Worm (Caenorhabditis elegans) whole organism, mixed stage, embryonic: ENCODE data around the gene ugt-13.

Experiments used
- M03D4.4 ChIP-seq: sonication (generic microtip); optimal IDR thresholded peaks from 2 replicates; lab custom pipeline; 2017; ENCODE audit warnings: mild to moderate bottlenecking, missing genetic modification characterization, missing compliant biosample characterization
- bed-3 ChIP-seq: fragments of 200-800 bp; sonication (Bioruptor generic); optimal IDR thresholded peaks from 3 replicates; lab custom pipeline; 2018; ENCODE audit warnings: mild to moderate bottlenecking, missing genetic modification characterization, moderate library complexity, missing compliant biosample characterization
- blmp-1 ChIP-seq: fragments of 150-350 bp; optimal IDR thresholded peaks from 2 replicates; lab custom pipeline; 2014; ENCODE audit warnings: missing biosample characterization, missing genetic modification characterization
- ceh-39 ChIP-seq: fragments of 150-350 bp; optimal IDR thresholded peaks from 2 replicates; lab custom pipeline; 2014; ENCODE audit warnings: missing biosample characterization, missing genetic modification characterization
- ceh-43 ChIP-seq: fragments of 200-800 bp; sonication (Bioruptor generic); optimal IDR thresholded peaks from 2 replicates; lab custom pipeline; 2018; ENCODE audit warnings: mild to moderate bottlenecking, missing genetic modification characterization, moderate library complexity, missing compliant biosample characterization
- ceh-83 ChIP-seq: fragments of 200-800 bp; sonication (Bioruptor generic); optimal IDR thresholded peaks from 2 replicates; lab custom pipeline; 2018; ENCODE audit warnings: mild to moderate bottlenecking, missing genetic modification characterization, missing compliant biosample characterization
- ces-1 ChIP-seq: fragments of 150-350 bp; optimal IDR thresholded peaks from 2 replicates; lab custom pipeline; 2014; ENCODE audit warnings: missing biosample characterization, missing genetic modification reagents, missing genetic modification characterization
- cnd-1 ChIP-seq: fragments of 200-800 bp; sonication (Bioruptor generic); optimal IDR thresholded peaks from 2 replicates; lab custom pipeline; 2018; ENCODE audit warnings: mild to moderate bottlenecking, missing genetic modification characterization, missing compliant biosample characterization
- drap-1 ChIP-seq: fragments of 200-800 bp; sonication (Bioruptor generic); optimal IDR thresholded peaks from 3 replicates; lab custom pipeline; 2018; ENCODE audit warnings: mild to moderate bottlenecking, missing genetic modification characterization, missing compliant biosample characterization
- elt-1 ChIP-seq: sonication (generic microtip); optimal IDR thresholded peaks from 2 replicates; lab custom pipeline; 2017; ENCODE audit warnings: missing genetic modification characterization, mild to moderate bottlenecking, missing compliant biosample characterization, antibody characterized with exemption, moderate library complexity, borderline replicate concordance; ENCODE audit not compliant: insufficient read depth
- elt-3 ChIP-seq: fragments of 150-350 bp; optimal IDR thresholded peaks from 2 replicates; lab custom pipeline; 2014; ENCODE audit warnings: missing biosample characterization, missing genetic modification characterization
- flh-1 ChIP-seq: fragments of 200-800 bp; sonication (Bioruptor generic); optimal IDR thresholded peaks from 2 replicates; lab custom pipeline; 2018; ENCODE audit warnings: mild to moderate bottlenecking, missing genetic modification characterization, moderate library complexity, missing compliant biosample characterization
- hlh-1 ChIP-seq: fragments of 150-350 bp; optimal IDR thresholded peaks from 2 replicates; lab custom pipeline; 2014; ENCODE audit warnings: missing biosample characterization, missing genetic modification reagents, missing genetic modification characterization
- lin-13 ChIP-seq: fragments of 150-350 bp; optimal IDR thresholded peaks from 2 replicates; lab custom pipeline; 2014; ENCODE audit warnings: missing biosample characterization, missing genetic modification characterization
- lsy-2 ChIP-seq: fragments of 150-350 bp; optimal IDR thresholded peaks from 2 replicates; lab custom pipeline; 2014; ENCODE audit warnings: missing biosample characterization, missing genetic modification characterization
- mab-5 ChIP-seq: fragments of 150-350 bp; optimal IDR thresholded peaks from 2 replicates; lab custom pipeline; 2014; ENCODE audit warnings: missing biosample characterization, missing genetic modification characterization
- mls-2 ChIP-seq: sonication (generic microtip); optimal IDR thresholded peaks from 2 replicates; lab custom pipeline; 2016; ENCODE audit warnings: mild to moderate bottlenecking, missing genetic modification characterization, moderate library complexity, missing compliant biosample characterization
- nhr-12 ChIP-seq: fragments of 150-350 bp; optimal IDR thresholded peaks from 2 replicates; lab custom pipeline; 2014; ENCODE audit warnings: missing biosample characterization, missing genetic modification characterization
- nhr-2 ChIP-seq: fragments of 150-350 bp; optimal IDR thresholded peaks from 2 replicates; lab custom pipeline; 2014; ENCODE audit warnings: missing biosample characterization, missing genetic modification characterization
- nhr-237 ChIP-seq: fragments of 150-350 bp; optimal IDR thresholded peaks from 2 replicates; lab custom pipeline; 2014; ENCODE audit warnings: missing biosample characterization, missing genetic modification characterization
- nhr-28 ChIP-seq: fragments of 150-350 bp; optimal IDR thresholded peaks from 2 replicates; lab custom pipeline; 2014; ENCODE audit warnings: missing biosample characterization, missing genetic modification characterization
- nhr-76 ChIP-seq: sonication (generic microtip); optimal IDR thresholded peaks from 2 replicates; lab custom pipeline; 2017; ENCODE audit warnings: missing biosample characterization, missing genetic modification characterization
- pha-4 ChIP-seq: fragments of 150-350 bp; optimal IDR thresholded peaks from 2 replicates; lab custom pipeline; 2018; ENCODE audit warnings: missing biosample characterization, missing genetic modification reagents, missing genetic modification characterization
- sptf-1 ChIP-seq: sonication (generic microtip); optimal IDR thresholded peaks from 2 replicates; lab custom pipeline; 2017; ENCODE audit warnings: mild to moderate bottlenecking, missing genetic modification characterization, moderate library complexity, missing compliant biosample characterization
- tbx-8 ChIP-seq: fragments of 200-800 bp; sonication (Bioruptor generic); optimal IDR thresholded peaks from 2 replicates; lab custom pipeline; 2018; ENCODE audit warnings: mild to moderate bottlenecking, missing genetic modification characterization, moderate library complexity, missing compliant biosample characterization
- unc-39 ChIP-seq: fragments of 150-350 bp; optimal IDR thresholded peaks from 2 replicates; lab custom pipeline; 2014; ENCODE audit warnings: missing biosample characterization, missing genetic modification characterization
- unc-62 ChIP-seq: fragments of 150-350 bp; optimal IDR thresholded peaks from 2 replicates; lab custom pipeline; 2014; ENCODE audit warnings: missing biosample characterization, missing genetic modification reagents, missing genetic modification characterization
- zip-8 ChIP-seq: fragments of 150-350 bp; optimal IDR thresholded peaks from 2 replicates; lab custom pipeline; 2014; ENCODE audit warnings: missing biosample characterization, missing genetic modification characterization
- ztf-11 ChIP-seq: fragments of 150-350 bp; optimal IDR thresholded peaks from 2 replicates; lab custom pipeline; 2014; ENCODE audit warnings: missing biosample characterization, missing genetic modification characterization

ugt-13 gene

DNA sequence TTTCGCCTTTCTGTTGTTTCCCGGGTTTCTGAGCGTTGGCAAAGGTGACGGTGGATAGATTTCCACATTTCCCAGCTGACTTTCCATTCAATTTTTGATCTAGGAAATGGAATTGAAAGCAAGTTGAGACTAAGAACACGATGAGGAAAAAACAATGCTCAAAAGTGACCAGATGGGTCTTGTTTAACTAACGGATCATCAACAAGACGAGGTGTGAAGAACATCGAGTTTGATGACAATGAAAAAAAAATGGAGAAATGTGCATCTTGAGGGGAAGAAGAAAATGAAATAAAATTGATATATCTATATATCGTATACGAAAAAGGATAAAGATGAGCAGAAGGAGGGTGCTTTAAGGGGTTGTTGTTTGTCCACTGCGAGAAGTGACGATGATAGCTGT lies 31.1 kb upstream of the ugt-13 start, which contains the start of gene T19H12.6:
Gene T19H12.6, minus strand, starts transcription at position 101 of the 400 bp plus-strand sequence.
- TF ChIP-seq nhr-12 (no peak), unc-62 (GFP tag; lab: Kevin White, UChicago) (no peak), nhr-2 (tag; lab: Kevin White, UChicago) (no peak), lsy-2 (no peak), ztf-11 (no peak), nhr-28 (tag; lab: Kevin White, UChicago) (no peak), tbx-8 (GFP tag; lab: Kevin White, UChicago) (no peak), cnd-1 (tag; lab: Kevin White, UChicago) (no peak), flh-1 (no peak), ceh-39 (tag; lab: Kevin White, UChicago) (no peak), lin-13 (tag; lab: Kevin White, UChicago) (no peak), M03D4.4 (tag; lab: Kevin White, UChicago) (no peak), elt-1 (tag; lab: Kevin White, UChicago) (no peak), elt-3 (tag; lab: Kevin White, UChicago) (no peak), mls-2 (no peak), ceh-43 (GFP tag; lab: Kevin White, UChicago) (no peak), hlh-1 (tag; lab: Kevin White, UChicago) (no peak), ceh-83 (GFP tag; lab: Kevin White, UChicago) (no peak), bed-3 (GFP tag; lab: Kevin White, UChicago) (no peak)

- TF ChIP-seq elt-1 (tag; lab: Kevin White, UChicago) (no peak), cnd-1 (tag; lab: Kevin White, UChicago) (no peak), lin-13 (tag; lab: Kevin White, UChicago) (no peak), blmp-1 (tag; lab: Kevin White, UChicago) (no peak)
- TF ChIP-seq, all 35 proteins: peak for 0
Measured at ce11 chrV:4879251-4879650, 29.4 kb upstream of the ugt-13 start, which contains the start of gene T19H12.15. TSS of gene T19H12.15 (minus strand) at chrV:4879351.

ce11 chrV:4881377-4881776 lies 27.3 kb upstream of the ugt-13 start, which contains the start of gene str-32:
TSS of gene str-32 (minus strand) at chrV:4881477.
- TF ChIP-seq zip-8 (tag; lab: Kevin White, UChicago) = no peak
- no peak for TF ChIP-seq nhr-237 (tag; lab: Kevin White, UChicago)
- TF ChIP-seq flh-1 = no peak
- TF ChIP-seq hlh-1 (tag; lab: Kevin White, UChicago) = no peak
- TF ChIP-seq tbx-8 (GFP tag; lab: Kevin White, UChicago) = no peak
- TF ChIP-seq nhr-28 (tag; lab: Kevin White, UChicago) = no peak
- TF ChIP-seq cnd-1 (tag; lab: Kevin White, UChicago) = no peak
- TF ChIP-seq ces-1 (GFP tag; lab: Kevin White, UChicago) = no peak
- no peak for TF ChIP-seq blmp-1 (tag; lab: Kevin White, UChicago)
- TF ChIP-seq lin-13 (tag; lab: Kevin White, UChicago) = no peak
- no peak for TF ChIP-seq ceh-39 (tag; lab: Kevin White, UChicago)
- TF ChIP-seq pha-4 (tag; lab: Kevin White, UChicago) = no peak
- TF ChIP-seq mab-5 (tag; lab: Kevin White, UChicago) = no peak
- no peak for TF ChIP-seq ceh-43 (GFP tag; lab: Kevin White, UChicago)
- no peak for TF ChIP-seq ztf-11
- no peak for TF ChIP-seq M03D4.4 (tag; lab: Kevin White, UChicago)
- TF ChIP-seq nhr-76 (tag; lab: Kevin White, UChicago) = no peak
- TF ChIP-seq elt-3 (tag; lab: Kevin White, UChicago) = no peak

ce11 chrV:4884490-4884889 lies 24.2 kb upstream of the ugt-13 start, which contains the start of gene T19H12.12:
TSS of gene T19H12.12 (plus strand) at chrV:4884790.
- TF ChIP-seq mab-5 (tag; lab: Kevin White, UChicago) (no peak), drap-1 (no peak), unc-39 (tag; lab: Kevin White, UChicago) (no peak), blmp-1 (tag; lab: Kevin White, UChicago) (no peak), ceh-83 (GFP tag; lab: Kevin White, UChicago) (no peak), nhr-76 (tag; lab: Kevin White, UChicago) (no peak), nhr-2 (tag; lab: Kevin White, UChicago) (no peak), elt-3 (tag; lab: Kevin White, UChicago) (no peak), M03D4.4 (tag; lab: Kevin White, UChicago) (no peak), sptf-1 (no peak), nhr-237 (tag; lab: Kevin White, UChicago) (no peak), pha-4 (tag; lab: Kevin White, UChicago) (no peak), ces-1 (GFP tag; lab: Kevin White, UChicago) (no peak), elt-1 (tag; lab: Kevin White, UChicago) (no peak), cnd-1 (tag; lab: Kevin White, UChicago) (no peak), lin-13 (tag; lab: Kevin White, UChicago) (no peak), ztf-11 (no peak), tbx-8 (GFP tag; lab: Kevin White, UChicago) (no peak)
